Fruit fly (Drosophila melanogaster) whole organism, pupa: Measurements from ENCODE around the gene CG4991.

Experiments
- CG15710 ChIP-seq: fragments of 200-800 bp; sonication (Bioruptor generic); optimal IDR thresholded peaks from 2 replicates; lab custom pipeline; 2018; ENCODE audit warnings: missing biosample characterization, mild to moderate bottlenecking, missing genetic modification characterization, moderate library complexity
- CG17806 ChIP-seq: fragments of 200-800 bp; sonication (Bioruptor generic); optimal IDR thresholded peaks from 2 replicates; lab custom pipeline; 2018; ENCODE audit warnings: missing biosample characterization, mild to moderate bottlenecking, missing genetic modification characterization, moderate library complexity
- CG8301 ChIP-seq: fragments of 200-800 bp; sonication (Bioruptor generic); optimal IDR thresholded peaks from 2 replicates; lab custom pipeline; 2018; ENCODE audit warnings: missing biosample characterization, mild to moderate bottlenecking, missing genetic modification characterization
- CG9948 ChIP-seq: fragments of 200-800 bp; sonication (Bioruptor generic); optimal IDR thresholded peaks from 2 replicates; lab custom pipeline; 2018; ENCODE audit warnings: missing biosample characterization, mild to moderate bottlenecking, missing genetic modification characterization, moderate library complexity
- EcR ChIP-seq: fragments of 200-800 bp; sonication (Bioruptor generic); optimal IDR thresholded peaks from 3 replicates; lab custom pipeline; 2019; ENCODE audit warnings: missing biosample characterization, missing genetic modification characterization, mild to moderate bottlenecking, moderate library complexity, missing genetic modification reagents
- Pif1A ChIP-seq: fragments of 200-800 bp; sonication (Bioruptor generic); optimal IDR thresholded peaks from 3 replicates; lab custom pipeline; 2016; ENCODE audit warnings: missing biosample characterization, missing genetic modification characterization
- Snoo ChIP-seq: fragments of 200-800 bp; sonication (Bioruptor generic); optimal IDR thresholded peaks from 3 replicates; lab custom pipeline; 2017; ENCODE audit warnings: missing biosample characterization, mild to moderate bottlenecking, missing genetic modification characterization, inconsistent platforms

- no peak for TF ChIP-seq CG15710 (tag; lab: Kevin White, UChicago)
- no peak for TF ChIP-seq EcR (GFP tag; lab: Kevin White, UChicago)
- TF ChIP-seq Snoo (tag; lab: Kevin White, UChicago): no peak
- TF ChIP-seq CG8301: no peak
- no peak for TF ChIP-seq CG17806
- TF ChIP-seq CG9948 (tag; lab: Kevin White, UChicago): no peak
- TF ChIP-seq Pif1A (GFP tag; lab: Kevin White, UChicago): no peak
Observed at dm6 chrX:17090585-17090984, 1.1 kb upstream of the CG4991 start.
